Fruit fly (Drosophila melanogaster) whole organism: ENCODE measurements around the gene Wdr33.

Experiments
- CG8478 ChIP-seq: fragments of >200 bp; optimal IDR thresholded peaks from 2 replicates; lab custom pipeline; 2018; ENCODE audit warnings: inconsistent platforms
- Dll ChIP-seq: fragments of >200 bp; optimal IDR thresholded peaks from 2 replicates; lab custom pipeline; 2017
- EcR ChIP-seq, 2 experiments: fragments of >200 bp; optimal IDR thresholded peaks; 2 replicates each; lab custom pipeline; 2017; ENCODE audit warnings: missing biosample characterization in 2 of 2, missing genetic modification characterization in 2 of 2, missing genetic modification reagents in 2 of 2
- pan ChIP-seq: fragments of >200 bp; optimal IDR thresholded peaks from 2 replicates; lab custom pipeline; 2017
- psq ChIP-seq: fragments of >200 bp; optimal IDR thresholded peaks from 2 replicates; lab custom pipeline; 2017
- usp ChIP-seq: fragments of >200 bp; optimal IDR thresholded peaks from 2 replicates; lab custom pipeline; 2017; ENCODE audit warnings: missing biosample characterization, missing genetic modification characterization, mixed read lengths

dm6 chr3R:5611733-5612132 lies 48.7 kb upstream of the Wdr33 start:
- TF ChIP-seq pan (lab: Kevin White, UChicago): no peak
- TF ChIP-seq Dll (lab: Kevin White, UChicago): no peak
- TF ChIP-seq psq (lab: Kevin White, UChicago): no peak
- no peak for TF ChIP-seq CG8478 (lab: Kevin White, UChicago)
- TF ChIP-seq EcR (GFP tag; optimal IDR thresholded peaks at IDR 0.05; lab: Kevin White, UChicago): no peak
- TF ChIP-seq usp: no peak
